Fruit fly (Drosophila melanogaster) whole organism, embryonic: ENCODE data around the gene Argl.

Experiments
- Atf-2 ChIP-seq: fragments of 200-800 bp; sonication (Bioruptor generic); optimal IDR thresholded peaks from 2 replicates; lab custom pipeline; 2016; ENCODE audit warnings: missing biosample characterization, missing genetic modification characterization
- CG11504 ChIP-seq: fragments of 200-800 bp; sonication (Bioruptor generic); optimal IDR thresholded peaks from 3 replicates; lab custom pipeline; 2019; ENCODE audit warnings: missing biosample characterization, mild to moderate bottlenecking, missing genetic modification characterization, moderate library complexity
- CG11560 ChIP-seq: fragments of 200-800 bp; sonication (Bioruptor generic); IDR thresholded peaks from 3 replicates; pipeline ENCODE4 v1.3.6; 2022; ENCODE audit warnings: missing biosample characterization, missing genetic modification characterization
- CG11695 ChIP-seq: fragments of 200-800 bp; sonication (Bioruptor generic); IDR thresholded peaks from 3 replicates; pipeline ENCODE4 v1.3.6; 2022; ENCODE audit warnings: missing biosample characterization, missing genetic modification characterization
- CG12219 ChIP-seq: fragments of 200-800 bp; sonication (Bioruptor generic); optimal IDR thresholded peaks from 3 replicates; lab custom pipeline; 2018; ENCODE audit warnings: missing biosample characterization, mild to moderate bottlenecking, missing genetic modification characterization
- CG1233 ChIP-seq: fragments of 200-800 bp; sonication (Bioruptor generic); optimal IDR thresholded peaks from 4 replicates; lab custom pipeline; 2018; ENCODE audit warnings: missing biosample characterization, mild to moderate bottlenecking, missing genetic modification characterization
- CG15514 ChIP-seq: fragments of 200-800 bp; sonication (Bioruptor generic); optimal IDR thresholded peaks from 3 replicates; lab custom pipeline; 2017; ENCODE audit warnings: missing biosample characterization, missing genetic modification characterization, mild to moderate bottlenecking, moderate library complexity, missing genetic modification reagents
- CG1603 ChIP-seq: fragments of 200-800 bp; sonication (Bioruptor generic); optimal IDR thresholded peaks from 2 replicates; lab custom pipeline; 2019; ENCODE audit warnings: missing biosample characterization, mild to moderate bottlenecking, missing genetic modification characterization, moderate library complexity
- CG17328 ChIP-seq: fragments of 200-800 bp; sonication (Bioruptor generic); IDR thresholded peaks from 2 replicates; pipeline ENCODE4 v1.3.6; 2022; ENCODE audit warnings: missing biosample characterization, missing genetic modification characterization
- CG17361 ChIP-seq: fragments of 200-800 bp; sonication (Bioruptor generic); IDR thresholded peaks from 3 replicates; pipeline ENCODE4 v1.3.6; 2022; ENCODE audit warnings: missing biosample characterization, missing genetic modification characterization
- CG17385 ChIP-seq: fragments of 200-800 bp; sonication (Bioruptor generic); optimal IDR thresholded peaks from 3 replicates; lab custom pipeline; 2018; ENCODE audit warnings: missing biosample characterization, mild to moderate bottlenecking, missing genetic modification characterization
- CG33213 ChIP-seq: fragments of 200-800 bp; sonication (Bioruptor generic); optimal IDR thresholded peaks from 3 replicates; lab custom pipeline; 2016; ENCODE audit warnings: missing biosample characterization, missing genetic modification characterization
- CG3407 ChIP-seq: fragments of 200-800 bp; sonication (Bioruptor generic); optimal IDR thresholded peaks from 2 replicates; lab custom pipeline; 2018; ENCODE audit warnings: missing biosample characterization, mild to moderate bottlenecking, missing genetic modification characterization
- CG3726 ChIP-seq: fragments of 200-800 bp; sonication (Bioruptor generic); IDR thresholded peaks from 3 replicates; pipeline ENCODE4, ENCODE4 v1.3.6; 2022; ENCODE audit warnings: missing biosample characterization, missing genetic modification characterization
- CG4328 ChIP-seq: fragments of 200-800 bp; sonication (Bioruptor generic); optimal IDR thresholded peaks from 3 replicates; lab custom pipeline; 2017; ENCODE audit warnings: missing biosample characterization, missing genetic modification reagents, missing genetic modification characterization
- CG4360 ChIP-seq: fragments of 200-800 bp; sonication (Bioruptor generic); IDR thresholded peaks from 2 replicates; pipeline ENCODE4 v1.3.6; 2022; ENCODE audit warnings: missing biosample characterization, missing genetic modification characterization
- CG4617 ChIP-seq: fragments of 200-800 bp; sonication (Bioruptor generic); optimal IDR thresholded peaks from 3 replicates; lab custom pipeline; 2016; ENCODE audit warnings: missing biosample characterization, missing genetic modification characterization, borderline replicate concordance
- CG5245 ChIP-seq: fragments of 200-800 bp; sonication (Bioruptor generic); optimal IDR thresholded peaks from 3 replicates; lab custom pipeline; 2016; ENCODE audit warnings: missing biosample characterization, missing genetic modification characterization
- CG8765 ChIP-seq: fragments of 200-800 bp; sonication (Bioruptor generic); IDR thresholded peaks from 2 replicates; pipeline ENCODE4 v1.3.6; 2022; ENCODE audit warnings: missing biosample characterization, missing genetic modification characterization
- CG9437 ChIP-seq: fragments of 200-800 bp; sonication (Bioruptor generic); optimal IDR thresholded peaks from 2 replicates; lab custom pipeline; 2018; ENCODE audit warnings: missing biosample characterization, mild to moderate bottlenecking, missing genetic modification characterization
- Camta ChIP-seq: fragments of 200-800 bp; sonication (Bioruptor generic); optimal IDR thresholded peaks from 2 replicates; lab custom pipeline; 2016; ENCODE audit warnings: missing biosample characterization, missing genetic modification characterization
- D ChIP-seq, 2 experiments: fragments of 200-800 bp in 1 of 2; fragments of >200 bp in 1 of 2; sonication (Bioruptor generic) in 1 of 2; optimal IDR thresholded peaks; 2 replicates in 1 of 2; 3 replicates in 1 of 2; lab custom pipeline; 2017; ENCODE audit warnings: mild to moderate bottlenecking in 1 of 2, missing biosample characterization in 1 of 2, missing genetic modification characterization in 1 of 2, missing genetic modification reagents in 1 of 2
- Dip2 ChIP-seq: fragments of 200-800 bp; sonication (Bioruptor generic); IDR thresholded peaks from 2 replicates; pipeline ENCODE4 v1.3.6; 2022; ENCODE audit warnings: missing biosample characterization, missing genetic modification characterization
- Doc3 ChIP-seq: fragments of 200-800 bp; sonication (Bioruptor generic); IDR thresholded peaks from 3 replicates; pipeline ENCODE4 v1.3.6; 2022; ENCODE audit warnings: missing biosample characterization, missing genetic modification characterization; ENCODE audit not compliant: partially characterized antibody
- E2f1 ChIP-seq: fragments of 200-800 bp; sonication (Bioruptor generic); IDR thresholded peaks from 2 replicates; pipeline ENCODE4 v1.3.6; 2022; ENCODE audit warnings: missing biosample characterization, missing genetic modification characterization
- Hr3 ChIP-seq: fragments of 200-800 bp; sonication (Bioruptor generic); optimal IDR thresholded peaks from 3 replicates; lab custom pipeline; 2016; ENCODE audit warnings: missing biosample characterization, missing genetic modification characterization
- Hr39 ChIP-seq: fragments of >200 bp; optimal IDR thresholded peaks from 2 replicates; lab custom pipeline; 2017
- Hsf ChIP-seq: fragments of 200-800 bp; sonication (Bioruptor generic); optimal IDR thresholded peaks from 3 replicates; lab custom pipeline; 2016; ENCODE audit warnings: missing biosample characterization, missing genetic modification characterization
- Lim3 ChIP-seq: fragments of 200-800 bp; sonication (Bioruptor generic); IDR thresholded peaks from 2 replicates; pipeline ENCODE4 v1.3.6; 2022; ENCODE audit warnings: missing biosample characterization, missing genetic modification characterization
- Sin3A ChIP-seq: fragments of >200 bp; optimal IDR thresholded peaks from 2 replicates; lab custom pipeline; 2018
- Stat92E ChIP-seq, 3 experiments: fragments of >200 bp in 2 of 3; fragments of 200-800 bp in 1 of 3; sonication (Bioruptor generic) in 1 of 3; optimal IDR thresholded peaks; 2 replicates each; lab custom pipeline; 2017 to 2019; ENCODE audit warnings: missing biosample characterization in 3 of 3, missing genetic modification characterization in 3 of 3, mild to moderate bottlenecking in 1 of 3, moderate library complexity in 1 of 3
- Xbp1 ChIP-seq: fragments of 200-800 bp; sonication (Bioruptor generic); optimal IDR thresholded peaks from 3 replicates; lab custom pipeline; 2016; ENCODE audit warnings: missing biosample characterization, mild to moderate bottlenecking, missing genetic modification characterization
- abd-A ChIP-seq: fragments of 200-800 bp; sonication (Bioruptor generic); optimal IDR thresholded peaks from 3 replicates; lab custom pipeline; 2019; ENCODE audit warnings: missing biosample characterization, mild to moderate bottlenecking, missing genetic modification characterization, moderate library complexity
- aop ChIP-seq: fragments of 200-800 bp; sonication (Bioruptor generic); IDR thresholded peaks from 2 replicates; pipeline ENCODE4 v1.3.6; 2022; ENCODE audit warnings: missing biosample characterization, missing genetic modification characterization
- ato ChIP-seq: fragments of 200-800 bp; sonication (Bioruptor generic); IDR thresholded peaks from 2 replicates; pipeline ENCODE4 v1.3.6; 2022; ENCODE audit warnings: missing biosample characterization, missing genetic modification characterization; ENCODE audit not compliant: partially characterized antibody
- ci ChIP-seq: fragments of 200-800 bp; sonication (Bioruptor generic); IDR thresholded peaks from 3 replicates; pipeline ENCODE4 v1.3.6; 2022; ENCODE audit warnings: missing biosample characterization, missing genetic modification characterization
- danr ChIP-seq: fragments of 200-800 bp; sonication (Bioruptor generic); IDR thresholded peaks from 2 replicates; pipeline ENCODE4 v1.3.6; 2022; ENCODE audit warnings: missing biosample characterization, missing genetic modification characterization
- fd102C ChIP-seq: fragments of 200-800 bp; sonication (Bioruptor generic); optimal IDR thresholded peaks from 2 replicates; lab custom pipeline; 2018; ENCODE audit warnings: missing biosample characterization, mild to moderate bottlenecking, missing genetic modification characterization, moderate library complexity
- gcm ChIP-seq: fragments of 200-800 bp; sonication (Bioruptor generic); optimal IDR thresholded peaks from 2 replicates; lab custom pipeline; 2019; ENCODE audit warnings: missing biosample characterization, mild to moderate bottlenecking, missing genetic modification characterization, moderate library complexity
- gsb ChIP-seq: fragments of 200-800 bp; sonication (Bioruptor generic); IDR thresholded peaks from 2 replicates; pipeline ENCODE4 v1.3.6; 2022; ENCODE audit warnings: missing biosample characterization, missing genetic modification characterization
- hbn ChIP-seq: fragments of 200-800 bp; sonication (Bioruptor generic); IDR thresholded peaks from 2 replicates; pipeline ENCODE4 v1.3.6; 2022; ENCODE audit warnings: missing biosample characterization, missing genetic modification characterization; ENCODE audit not compliant: partially characterized antibody
- nom ChIP-seq: fragments of 200-800 bp; sonication (Bioruptor generic); optimal IDR thresholded peaks from 2 replicates; lab custom pipeline; 2017; ENCODE audit warnings: missing biosample characterization, missing genetic modification characterization, mild to moderate bottlenecking, moderate library complexity, missing genetic modification reagents
- otp ChIP-seq: fragments of 200-800 bp; sonication (Bioruptor generic); IDR thresholded peaks from 3 replicates; pipeline ENCODE4, ENCODE4 v1.3.6; 2022; ENCODE audit warnings: missing biosample characterization, missing genetic modification characterization
- pfk ChIP-seq: fragments of 200-800 bp; sonication (Bioruptor generic); optimal IDR thresholded peaks from 2 replicates; lab custom pipeline; 2018; ENCODE audit warnings: missing biosample characterization, mild to moderate bottlenecking, missing genetic modification characterization, moderate library complexity
- slou ChIP-seq: fragments of 200-800 bp; sonication (Bioruptor generic); optimal IDR thresholded peaks from 3 replicates; lab custom pipeline; 2016; ENCODE audit warnings: missing biosample characterization, missing genetic modification characterization
- tgo ChIP-seq: fragments of 200-800 bp; sonication (Bioruptor generic); IDR thresholded peaks from 3 replicates; pipeline ENCODE4 v1.3.6; 2022; ENCODE audit warnings: missing biosample characterization, missing genetic modification characterization
- tio ChIP-seq: fragments of 200-800 bp; sonication (Bioruptor generic); optimal IDR thresholded peaks from 2 replicates; lab custom pipeline; 2017; ENCODE audit warnings: missing biosample characterization, missing genetic modification characterization, inconsistent platforms
- ttk ChIP-seq: fragments of 200-800 bp; sonication (Bioruptor generic); IDR thresholded peaks from 2 replicates; pipeline ENCODE4 v2.1.2; 2022; ENCODE audit warnings: missing biosample characterization, missing genetic modification characterization
- usp ChIP-seq: fragments of >200 bp; optimal IDR thresholded peaks from 2 replicates; lab custom pipeline; 2017; ENCODE audit warnings: missing biosample characterization, missing genetic modification characterization

Gene Argl

dm6 chr2L:8951184-8951934 is 9.5 kb upstream of the Argl start, which contains the start of gene C1GalTA (continued):
- TF ChIP-seq ato (no peak), D (optimal IDR thresholded peaks at IDR 0.05; lab: Kevin White, UChicago) (no peak), D (GFP tag; optimal IDR thresholded peaks at IDR 0.05; lab: Kevin White, UChicago) (peak; percentile 97), Camta (GFP tag; lab: Kevin White, UChicago) (peak; percentile 40), CG4360 (peak; percentile 62; the same call in 1 of the 2 replicates), CG4617 (GFP tag; lab: Kevin White, UChicago) (peak; percentile 81), Hr3 (peak; percentile 97), gcm (GFP tag; lab: Kevin White, UChicago) (peak; percentile 99), ci (GFP tag; lab: Robert Waterston, UW) (peak; percentile 86), CG9437 (peak; percentile 97), CG12219 (GFP tag; lab: Kevin White, UChicago) (peak; percentile 86), CG11695 (peak; percentile 99), CG11504 (tag; lab: Kevin White, UChicago) (peak; percentile 98), CG4328 (GFP tag; lab: Kevin White, UChicago) (peak; percentile 96), abd-A (tag; lab: Kevin White, UChicago) (peak; percentile 92), Lim3 (GFP tag; lab: Robert Waterston, UW) (no peak), Hr39 (lab: Kevin White, UChicago) (no peak), CG11560 (tag; lab: Robert Waterston, UW) (peak; percentile 88), CG5245 (GFP tag; lab: Kevin White, UChicago) (peak; percentile 84), Xbp1 (GFP tag; lab: Kevin White, UChicago) (peak; percentile 89), nom (GFP tag; lab: Kevin White, UChicago) (peak; percentile 97), CG17361 (GFP tag; lab: Robert Waterston, UW) (peak; percentile 100), ttk (GFP tag; lab: Robert Waterston, UW) (peak; percentile 96), gsb (GFP tag; lab: Robert Waterston, UW) (peak; percentile 93), otp (GFP tag; lab: Robert Waterston, UW) (peak; percentile 68; the same call in 1 of the 3 replicates), tio (GFP tag; lab: Kevin White, UChicago) (peak; percentile 95), E2f1 (GFP tag; lab: Robert Waterston, UW) (peak; percentile 97), usp (GFP tag; lab: Kevin White, UChicago) (no peak), Atf-2 (GFP tag; lab: Kevin White, UChicago) (peak; percentile 42), CG17328 (GFP tag; lab: Robert Waterston, UW) (peak; percentile 96), CG1603 (tag; lab: Kevin White, UChicago) (peak; percentile 6), pfk (no peak), CG8765 (GFP tag; lab: Robert Waterston, UW) (peak; percentile 83), CG1233 (GFP tag; lab: Kevin White, UChicago) (peak; percentile 98), fd102C (GFP tag; lab: Kevin White, UChicago) (no peak), CG33213 (GFP tag; lab: Kevin White, UChicago) (peak; percentile 50), Dip2 (no peak), slou (GFP tag; lab: Kevin White, UChicago) (peak; percentile 94), danr (GFP tag; lab: Robert Waterston, UW) (peak; percentile 85), Hsf (GFP tag; lab: Kevin White, UChicago) (peak; percentile 79), CG3407 (GFP tag; lab: Kevin White, UChicago) (peak; percentile 96), Doc3 (GFP tag; lab: Robert Waterston, UW) (no peak), CG15514 (GFP tag; lab: Kevin White, UChicago) (peak; percentile 91), aop (GFP tag; lab: Robert Waterston, UW) (no peak), tgo (GFP tag; lab: Robert Waterston, UW) (peak; percentile 98), CG17385 (GFP tag; lab: Kevin White, UChicago) (peak; percentile 98), Sin3A (lab: Kevin White, UChicago) (no peak), CG3726 (peak; percentile 84), hbn (GFP tag; lab: Robert Waterston, UW) (no peak), Stat92E (GFP tag; optimal IDR thresholded peaks at IDR 0.05; lab: Kevin White, UChicago) (peak in 1 of 3 experiments; percentile 99)
